Worm (Caenorhabditis elegans): ENCODE results near the gene Y54G2A.13.
A peak's percentile ranks its signal among the peaks of the same experiment; 100 is the strongest.

Y54G2A.13 gene

ce11 chrIV:2817038-2817437, 2.5 kb downstream of the Y54G2A.13 start:
- TF ChIP-seq nhr-129 (tag; optimal IDR thresholded peaks at IDR 0.05) (no peak), nhr-77 (tag; optimal IDR thresholded peaks at IDR 0.05) (no peak), nhr-11 (tag; optimal IDR thresholded peaks at IDR 0.05) (no peak), mdl-1 (tag; optimal IDR thresholded peaks at IDR 0.05) (no peak), fos-1 (tag; optimal IDR thresholded peaks at IDR 0.05) (no peak), nhr-237 (tag; optimal IDR thresholded peaks at IDR 0.05) (no peak), ztf-11 (tag; optimal IDR thresholded peaks at IDR 0.05) (no peak), sem-4 (tag; optimal IDR thresholded peaks at IDR 0.05) (no peak), nhr-23 (tag; optimal IDR thresholded peaks at IDR 0.05) (no peak), crh-2 (tag; optimal IDR thresholded peaks at IDR 0.05) (no peak), lin-11 (tag; optimal IDR thresholded peaks at IDR 0.05) (no peak), zag-1 (tag; optimal IDR thresholded peaks at IDR 0.05) (no peak), alr-1 (tag; optimal IDR thresholded peaks at IDR 0.05) (no peak), lin-13 (GFP tag; optimal IDR thresholded peaks at IDR 0.05) (no peak), unc-55 (GFP tag; optimal IDR thresholded peaks at IDR 0.05) (no peak)

DNA sequence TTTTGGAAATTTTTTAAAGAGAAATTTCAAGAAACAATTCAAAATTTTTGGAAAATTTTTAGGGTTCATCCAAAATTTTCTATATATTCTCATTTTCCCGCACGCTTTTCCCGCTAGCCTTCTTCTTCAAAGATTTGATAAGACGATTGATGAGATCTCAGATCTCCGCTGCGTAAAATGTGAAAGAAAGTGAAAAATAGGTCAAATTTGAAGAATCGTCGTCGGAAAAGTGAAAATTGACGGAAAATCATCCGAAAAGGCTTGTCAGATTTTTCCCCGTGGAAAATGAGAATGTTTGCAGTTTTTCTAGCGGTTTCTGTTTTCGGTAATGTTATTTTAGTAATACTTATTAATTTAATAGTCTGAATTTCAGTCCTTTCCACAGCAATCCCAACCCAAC, 10.3 kb downstream of the Y54G2A.13 start, which contains the start of gene Y54G2A.76:
Gene Y54G2A.76 (plus strand): TSS at position 203 of the 400 bp plus-strand sequence.
- no peak for TF ChIP-seq ztf-11 (tag; optimal IDR thresholded peaks at IDR 0.05)
- no peak for TF ChIP-seq ztf-1 (GFP tag; conservative IDR thresholded peaks at IDR 0.05)
- TF ChIP-seq F13H6.1 (tag; optimal IDR thresholded peaks at IDR 0.05), result no peak
- no peak for TF ChIP-seq nhr-6 (tag; optimal IDR thresholded peaks at IDR 0.05)
- no peak for TF ChIP-seq nhr-23 (tag; optimal IDR thresholded peaks at IDR 0.05)

ce11 chrIV:2808154-2808553, 11.4 kb downstream of the Y54G2A.13 start:
- no peak for TF ChIP-seq ama-1 (optimal IDR thresholded peaks at IDR 0.05)
- no peak for TF ChIP-seq nhr-23 (tag; optimal IDR thresholded peaks at IDR 0.05)
- TF ChIP-seq nhr-21 (tag; optimal IDR thresholded peaks at IDR 0.05), result no peak
- no peak for TF ChIP-seq ztf-1 (GFP tag; conservative IDR thresholded peaks at IDR 0.05)
- no peak for TF ChIP-seq dmd-4 (tag; optimal IDR thresholded peaks at IDR 0.05)
- TF ChIP-seq snpc-4 (tag; optimal IDR thresholded peaks at IDR 0.05), result no peak
- no peak for TF ChIP-seq crh-2 (tag; optimal IDR thresholded peaks at IDR 0.05)
- TF ChIP-seq mbf-1 (tag; optimal IDR thresholded peaks at IDR 0.05), result no peak

ce11 chrIV:2805525-2805924, 14.0 kb downstream of the Y54G2A.13 start, which contains the start of gene Y54G2A.45:
Gene Y54G2A.45, plus strand, starts transcription at chrIV:2805857.
- TF ChIP-seq mdl-1 (tag; optimal IDR thresholded peaks at IDR 0.05), result no peak
- no peak for TF ChIP-seq nhr-23 (tag; optimal IDR thresholded peaks at IDR 0.05)
- no peak for TF ChIP-seq elt-1 (tag; optimal IDR thresholded peaks at IDR 0.05)
- TF ChIP-seq peb-1 (tag; optimal IDR thresholded peaks at IDR 0.05), result no peak
- TF ChIP-seq ama-1 (optimal IDR thresholded peaks at IDR 0.05), result no peak
- no peak for TF ChIP-seq aly-2 (tag; optimal IDR thresholded peaks at IDR 0.05)
- TF ChIP-seq nhr-6 (tag; optimal IDR thresholded peaks at IDR 0.05), result no peak
- no peak for TF ChIP-seq ceh-16 (tag; optimal IDR thresholded peaks at IDR 0.05)
- TF ChIP-seq gmeb-1 (tag; optimal IDR thresholded peaks at IDR 0.05), result peak; percentile 42
- no peak for TF ChIP-seq dmd-4 (tag; optimal IDR thresholded peaks at IDR 0.05)
- peak; percentile 37 for TF ChIP-seq unc-55 (GFP tag; optimal IDR thresholded peaks at IDR 0.05)
- peak; percentile 16 for TF ChIP-seq nhr-129 (tag; optimal IDR thresholded peaks at IDR 0.05)
- TF ChIP-seq nhr-12 (tag; optimal IDR thresholded peaks at IDR 0.05), result no peak
- no peak for TF ChIP-seq blmp-1 (tag; optimal IDR thresholded peaks at IDR 0.05; ENCODE audit: insufficient read depth)
- peak; percentile 23 for TF ChIP-seq F13H6.1 (tag; optimal IDR thresholded peaks at IDR 0.05)
- no peak for TF ChIP-seq sem-4 (tag; optimal IDR thresholded peaks at IDR 0.05)
- TF ChIP-seq ztf-1 (GFP tag; conservative IDR thresholded peaks at IDR 0.05), result no peak
- no peak for TF ChIP-seq egl-27 (tag; optimal IDR thresholded peaks at IDR 0.05)
- TF ChIP-seq elt-3 (tag; optimal IDR thresholded peaks at IDR 0.05), result no peak
- TF ChIP-seq Y55F3AM.14 (GFP tag; optimal IDR thresholded peaks at IDR 0.05), result peak; percentile 11
- no peak for TF ChIP-seq nhr-21 (tag; optimal IDR thresholded peaks at IDR 0.05)
- TF ChIP-seq ztf-11 (tag; optimal IDR thresholded peaks at IDR 0.05), result no peak
- no peak for TF ChIP-seq unc-39 (tag; optimal IDR thresholded peaks at IDR 0.05)
- no peak for TF ChIP-seq nhr-25 (tag; optimal IDR thresholded peaks at IDR 0.05)
- no peak for TF ChIP-seq nhr-77 (tag; optimal IDR thresholded peaks at IDR 0.05)
- TF ChIP-seq lsy-2 (tag; optimal IDR thresholded peaks at IDR 0.05), result peak in 1 of 2 experiments; percentile 48
- peak; percentile 19 for TF ChIP-seq sma-3 (GFP tag; optimal IDR thresholded peaks at IDR 0.05)
- peak; percentile 62 for TF ChIP-seq crh-2 (tag; optimal IDR thresholded peaks at IDR 0.05)
- no peak for TF ChIP-seq mab-5 (tag; optimal IDR thresholded peaks at IDR 0.05)
- TF ChIP-seq ztf-4 (tag; optimal IDR thresholded peaks at IDR 0.05), result no peak
- TF ChIP-seq skn-1 (tag; optimal IDR thresholded peaks at IDR 0.05), result peak; percentile 41
- peak; percentile 90 for TF ChIP-seq fos-1 (tag; optimal IDR thresholded peaks at IDR 0.05)
- peak; percentile 28 for TF ChIP-seq lin-13 (GFP tag; optimal IDR thresholded peaks at IDR 0.05)
- no peak for TF ChIP-seq lin-11 (tag; optimal IDR thresholded peaks at IDR 0.05)
- no peak for TF ChIP-seq C34F6.9 (tag; optimal IDR thresholded peaks at IDR 0.05)
- TF ChIP-seq alr-1 (tag; optimal IDR thresholded peaks at IDR 0.05), result no peak
- TF ChIP-seq lin-39 (tag; optimal IDR thresholded peaks at IDR 0.05), result no peak
- no peak for TF ChIP-seq nhr-237 (tag; optimal IDR thresholded peaks at IDR 0.05)
- no peak for TF ChIP-seq zag-1 (tag; optimal IDR thresholded peaks at IDR 0.05)
- TF ChIP-seq nhr-10 (tag; optimal IDR thresholded peaks at IDR 0.05), result no peak
- no peak for TF ChIP-seq ceh-82 (tag; optimal IDR thresholded peaks at IDR 0.05)
- TF ChIP-seq snpc-4 (tag; optimal IDR thresholded peaks at IDR 0.05), result no peak
- TF ChIP-seq R02D3.7 (tag; optimal IDR thresholded peaks at IDR 0.05), result no peak
- TF ChIP-seq ZK546.5 (tag; optimal IDR thresholded peaks at IDR 0.05), result no peak

All from whole organism, L2 larva.